Worm (Caenorhabditis elegans): ENCODE data around the gene C06G3.8.

DNA sequence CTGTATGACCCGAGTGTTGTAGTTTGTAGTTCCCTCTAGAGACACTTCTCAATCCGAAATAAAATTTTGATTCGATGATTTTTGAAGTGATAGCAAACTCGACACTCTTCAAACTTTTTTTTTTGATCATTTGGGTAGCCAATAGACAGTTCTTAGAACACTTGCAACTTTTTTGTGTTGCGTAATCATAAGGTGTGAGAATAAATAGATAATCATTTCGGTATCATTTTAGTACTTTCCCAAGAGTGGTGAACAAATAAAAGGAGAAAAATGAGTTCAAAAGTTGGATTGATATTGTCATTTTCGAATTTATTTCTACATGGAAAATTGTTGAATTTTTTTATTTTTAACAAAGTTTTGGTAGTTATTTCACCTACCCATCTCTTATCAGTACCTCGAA is 7.5 kb downstream of the C06G3.8 start:
- TF ChIP-seq ztf-11 (tag; optimal IDR thresholded peaks at IDR 0.05) (no peak), nhr-111 (GFP tag; optimal IDR thresholded peaks at IDR 0.05) (no peak), zfp-3 (GFP tag; conservative IDR thresholded peaks at IDR 0.05) (no peak), unc-130 (GFP tag; optimal IDR thresholded peaks at IDR 0.05) (no peak), snpc-4 (tag; optimal IDR thresholded peaks at IDR 0.05) (no peak), hmg-1.1 (GFP tag; IDR thresholded peaks at IDR 0.05) (no peak), F49E8.2 (tag; optimal IDR thresholded peaks at IDR 0.05; ENCODE audit: borderline replicate concordance) (no peak), fkh-10 (GFP tag; optimal IDR thresholded peaks at IDR 0.05) (no peak), ces-1 (GFP tag; optimal IDR thresholded peaks at IDR 0.05) (no peak), R02D3.7 (tag; optimal IDR thresholded peaks at IDR 0.05) (no peak), nhr-6 (tag; optimal IDR thresholded peaks at IDR 0.05) (no peak), lin-29 (GFP tag; IDR thresholded peaks at IDR 0.05) (no peak)
